Fruit fly (Drosophila melanogaster): ENCODE data around the gene CG12713.

The CG12713 gene

dm6 chr3L:15787406-15787805 is 44.9 kb upstream of the CG12713 start (continued):
- TF ChIP-seq prd (optimal IDR thresholded peaks at IDR 0.05) (no peak), prd (GFP tag; IDR thresholded peaks at IDR 0.05) (peak; percentile 81; the same call in 2 of the 3 replicates), C15 (GFP tag; IDR thresholded peaks at IDR 0.05) (no peak), Tbp (GFP tag; optimal IDR thresholded peaks at IDR 0.05) (no peak), CG10147 (GFP tag; optimal IDR thresholded peaks at IDR 0.05) (peak; percentile 37), odd (GFP tag; optimal IDR thresholded peaks at IDR 0.05) (no peak), dpn (GFP tag; optimal IDR thresholded peaks at IDR 0.05) (peak in 1 of 2 experiments; percentile 11), tna (GFP tag; IDR thresholded peaks at IDR 0.05; ENCODE audit: partially characterized antibody) (no peak), nerfin-1 (tag; optimal IDR thresholded peaks at IDR 0.05) (peak; percentile 59), CG7357 (GFP tag; IDR thresholded peaks at IDR 0.05) (0 out of 3 replicates have a peak, but pooled peaks have one; percentile 21), unpg (GFP tag; optimal IDR thresholded peaks at IDR 0.05) (peak; percentile 72), CG8281 (tag; optimal IDR thresholded peaks at IDR 0.05) (peak; percentile 4), Fer2 (tag; optimal IDR thresholded peaks at IDR 0.05) (no peak), scrt (GFP tag; optimal IDR thresholded peaks at IDR 0.05) (peak; percentile 27), Hsf (GFP tag; optimal IDR thresholded peaks at IDR 0.05) (no peak), CoRest (tag; optimal IDR thresholded peaks at IDR 0.05) (peak; percentile 68), inv (GFP tag; IDR thresholded peaks at IDR 0.05; ENCODE audit: partially characterized antibody) (no peak), CG13123 (GFP tag; optimal IDR thresholded peaks at IDR 0.05) (peak; percentile 16), CG1792 (GFP tag; optimal IDR thresholded peaks at IDR 0.05) (no peak), stwl (tag; optimal IDR thresholded peaks at IDR 0.05) (no peak), CG15479 (GFP tag; optimal IDR thresholded peaks at IDR 0.05) (peak; percentile 35), PHDP (tag; optimal IDR thresholded peaks at IDR 0.05) (peak; percentile 53), Hr3 (GFP tag; optimal IDR thresholded peaks at IDR 0.05) (peak; percentile 46), Fer3 (tag; optimal IDR thresholded peaks at IDR 0.05) (peak; percentile 24), org-1 (GFP tag; optimal IDR thresholded peaks at IDR 0.05) (peak; percentile 22), Ets65A (GFP tag) (peak; percentile 61), az2 (GFP tag; optimal IDR thresholded peaks at IDR 0.05) (peak; percentile 51), CG11695 (GFP tag; IDR thresholded peaks at IDR 0.05) (0 out of 3 replicates have a peak, but pooled peaks have one; percentile 46), Six4 (GFP tag; optimal IDR thresholded peaks at IDR 0.05) (peak; percentile 45), usp (GFP tag; optimal IDR thresholded peaks at IDR 0.05) (no peak), zen2 (GFP tag; IDR thresholded peaks at IDR 0.05; ENCODE audit: partially characterized antibody) (no peak), Elba2 (GFP tag; optimal IDR thresholded peaks at IDR 0.05) (peak; percentile 5), Dip3 (GFP tag; optimal IDR thresholded peaks at IDR 0.05) (no peak), CG8924 (tag; optimal IDR thresholded peaks at IDR 0.05) (peak; percentile 83), CG17328 (GFP tag; IDR thresholded peaks at IDR 0.05) (peak; percentile 51; the same call in 1 of the 2 replicates), CG2712 (tag; optimal IDR thresholded peaks at IDR 0.05) (peak; percentile 88), CG8388 (GFP tag; optimal IDR thresholded peaks at IDR 0.05) (peak; percentile 69), yki (optimal IDR thresholded peaks at IDR 0.05) (no peak), Oli (tag; optimal IDR thresholded peaks at IDR 0.05) (peak; percentile 56), CG2116 (GFP tag; optimal IDR thresholded peaks at IDR 0.05) (peak; percentile 7), CG32772 (GFP tag; IDR thresholded peaks at IDR 0.05) (no peak), CG9932 (GFP tag; IDR thresholded peaks at IDR 0.05) (no peak), CG6813 (GFP tag; optimal IDR thresholded peaks at IDR 0.05) (peak; percentile 33), Meics (GFP tag; optimal IDR thresholded peaks at IDR 0.05) (peak; percentile 13), Nf-YA (GFP tag; IDR thresholded peaks at IDR 0.05) (no peak), CG34422 (GFP tag; IDR thresholded peaks at IDR 0.05) (0 out of 3 replicates have a peak, but pooled peaks have one; percentile 36), hth (optimal IDR thresholded peaks at IDR 0.05) (no peak), CG4707 (GFP tag; optimal IDR thresholded peaks at IDR 0.05) (no peak), CG18476 (GFP tag; optimal IDR thresholded peaks at IDR 0.05) (peak; percentile 8), HmgZ (tag; optimal IDR thresholded peaks at IDR 0.05) (no peak), CG33557 (GFP tag; optimal IDR thresholded peaks at IDR 0.05) (peak; percentile 52)

Measured in whole organism, embryonic.